Fruit fly (Drosophila melanogaster): Measurements from ENCODE around the gene FarO.

The FarO gene

dm6 chrX:2249763-2250162 lies 46.1 kb upstream of the FarO start, which contains the start of gene crn (continued):
- TF ChIP-seq fd64A (GFP tag; optimal IDR thresholded peaks at IDR 0.05) (no peak), ato (GFP tag; IDR thresholded peaks at IDR 0.05; ENCODE audit: partially characterized antibody) (peak; percentile 74), Opbp (GFP tag; IDR thresholded peaks at IDR 0.05; ENCODE audit: partially characterized antibody) (peak; percentile 77; the same call in 2 of the 3 replicates), MESR4 (GFP tag; optimal IDR thresholded peaks at IDR 0.05) (peak; percentile 47), MBD-R2 (GFP tag; IDR thresholded peaks at IDR 0.05) (peak; percentile 70), CG6791 (GFP tag; IDR thresholded peaks at IDR 0.05; ENCODE audit: partially characterized antibody) (peak; percentile 63; the same call in 1 of the 3 replicates), CG16813 (GFP tag; IDR thresholded peaks at IDR 0.05; ENCODE audit: partially characterized antibody) (peak; percentile 59; the same call in 2 of the 3 replicates), pzg (GFP tag; optimal IDR thresholded peaks at IDR 0.05) (peak; percentile 34), CG11456 (GFP tag; IDR thresholded peaks at IDR 0.05) (no peak), Sry-δ (GFP tag; optimal IDR thresholded peaks at IDR 0.05) (peak; percentile 28), CG2116 (GFP tag; optimal IDR thresholded peaks at IDR 0.05) (peak; percentile 56), bbx (GFP tag; IDR thresholded peaks at IDR 0.05; ENCODE audit: partially characterized antibody) (peak; percentile 68), CG13287 (GFP tag; IDR thresholded peaks at IDR 0.05; ENCODE audit: partially characterized antibody) (peak; percentile 70), NFAT (GFP tag; IDR thresholded peaks at IDR 0.05) (no peak), Max (GFP tag; optimal IDR thresholded peaks at IDR 0.05) (no peak), BEAF-32 (GFP tag; optimal IDR thresholded peaks at IDR 0.05) (peak; percentile 52), esg (GFP tag; conservative IDR thresholded peaks at IDR 0.05) (no peak), inv (GFP tag; IDR thresholded peaks at IDR 0.05; ENCODE audit: partially characterized antibody) (peak; percentile 51; the same call in 1 of the 2 replicates), CG14860 (GFP tag; IDR thresholded peaks at IDR 0.05; ENCODE audit: partially characterized antibody) (peak; percentile 73), knrl (GFP tag; IDR thresholded peaks at IDR 0.05; ENCODE audit: partially characterized antibody) (peak; percentile 46; the same call in 1 of the 3 replicates), unpg (GFP tag; optimal IDR thresholded peaks at IDR 0.05) (no peak), CG14710 (tag; optimal IDR thresholded peaks at IDR 0.05) (peak; percentile 6), kni (GFP tag; optimal IDR thresholded peaks at IDR 0.05) (no peak), Scr (GFP tag; IDR thresholded peaks at IDR 0.05; ENCODE audit: partially characterized antibody) (peak; percentile 64), tna (GFP tag; IDR thresholded peaks at IDR 0.05; ENCODE audit: partially characterized antibody) (peak; percentile 85), stwl (tag; optimal IDR thresholded peaks at IDR 0.05) (peak; percentile 40), ranshi (GFP tag; IDR thresholded peaks at IDR 0.05) (no peak), hbn (GFP tag; IDR thresholded peaks at IDR 0.05; ENCODE audit: partially characterized antibody) (peak; percentile 49; the same call in 1 of the 2 replicates), CG7357 (GFP tag; IDR thresholded peaks at IDR 0.05) (peak; percentile 83), Dp (GFP tag; optimal IDR thresholded peaks at IDR 0.05) (peak; percentile 28), Kr (GFP tag; optimal IDR thresholded peaks at IDR 0.05) (no peak), CG11504 (tag; optimal IDR thresholded peaks at IDR 0.05) (no peak), Abd-B (GFP tag; optimal IDR thresholded peaks at IDR 0.05) (no peak), ERR (GFP tag; optimal IDR thresholded peaks at IDR 0.05) (no peak), sima (GFP tag; optimal IDR thresholded peaks at IDR 0.05) (no peak), Med (GFP tag) (peak; percentile 17), CG17186 (GFP tag; optimal IDR thresholded peaks at IDR 0.05) (peak; percentile 22), CG34224 (GFP tag; IDR thresholded peaks at IDR 0.05; ENCODE audit: partially characterized antibody) (peak; percentile 77), chinmo (GFP tag; IDR thresholded peaks at IDR 0.05; ENCODE audit: partially characterized antibody) (0 out of 4 replicates have a peak, but pooled peaks have one; percentile 65), CG30020 (tag; optimal IDR thresholded peaks at IDR 0.05) (peak; percentile 43), CG3163 (GFP tag; optimal IDR thresholded peaks at IDR 0.05) (no peak), amos (GFP tag; IDR thresholded peaks at IDR 0.05; ENCODE audit: partially characterized antibody) (peak; percentile 62; the same call in 1 of the 2 replicates), CG7963 (GFP tag; IDR thresholded peaks at IDR 0.05; ENCODE audit: partially characterized antibody) (peak; percentile 68), fu2 (GFP tag; optimal IDR thresholded peaks at IDR 0.05) (no peak), CG4617 (GFP tag; optimal IDR thresholded peaks at IDR 0.05; ENCODE audit: borderline replicate concordance) (peak; percentile 44), CG9876 (GFP tag; optimal IDR thresholded peaks at IDR 0.05) (no peak), rib (GFP tag; IDR thresholded peaks at IDR 0.05) (no peak)
